Fruit fly (Drosophila melanogaster): ENCODE measurements around the gene hay.

DNA sequence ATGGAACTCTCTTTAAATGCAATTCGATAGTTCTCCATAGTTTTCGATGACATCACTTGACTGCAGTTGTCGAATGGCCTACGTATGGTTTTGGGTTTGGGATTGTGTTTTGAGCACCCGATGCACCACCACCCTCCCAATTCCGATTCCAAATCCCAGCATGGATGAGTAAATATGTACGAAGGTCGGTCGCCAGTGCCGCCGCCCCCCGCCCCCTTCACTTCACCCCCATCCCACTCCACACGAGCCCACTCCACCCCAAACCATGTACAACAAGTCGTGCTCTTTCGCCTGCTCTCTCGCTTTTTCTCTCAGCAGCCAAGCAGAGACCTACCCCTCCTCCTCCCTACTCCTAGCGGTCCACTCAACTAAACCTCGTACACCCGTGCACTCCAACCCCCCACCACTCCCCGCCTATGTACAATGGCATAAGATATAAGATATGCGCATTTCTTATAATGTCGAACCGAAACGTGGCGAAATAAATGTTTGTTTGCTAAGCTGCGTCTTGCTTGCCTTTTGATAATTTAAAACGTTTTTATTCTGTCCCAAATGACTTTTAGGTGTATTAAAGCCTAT, 49.9 kb downstream of the hay start:
- TF ChIP-seq sens (GFP tag), result peak; percentile 55
- no peak for TF ChIP-seq cato (GFP tag; optimal IDR thresholded peaks at IDR 0.05; ENCODE audit: borderline replicate concordance)
- TF ChIP-seq CG33557 (GFP tag; optimal IDR thresholded peaks at IDR 0.05), result no peak
- no peak for TF ChIP-seq Ravus (GFP tag; IDR thresholded peaks at IDR 0.05)
- no peak for TF ChIP-seq CG7372 (GFP tag; IDR thresholded peaks at IDR 0.05)
- TF ChIP-seq C15 (GFP tag; IDR thresholded peaks at IDR 0.05), result no peak
- TF ChIP-seq CG8359 (GFP tag; optimal IDR thresholded peaks at IDR 0.05; ENCODE audit: borderline replicate concordance), result no peak
- TF ChIP-seq CG6854 (GFP tag; optimal IDR thresholded peaks at IDR 0.05), result no peak
- no peak for TF ChIP-seq sima (GFP tag; optimal IDR thresholded peaks at IDR 0.05)
- TF ChIP-seq CG17328 (GFP tag; IDR thresholded peaks at IDR 0.05), result no peak
- TF ChIP-seq CG30403 (GFP tag; optimal IDR thresholded peaks at IDR 0.05), result no peak
